Fruit fly (Drosophila melanogaster) ovary, adult (tissue): Measurements from ENCODE around the gene CG11885.
"Not testable (repeated sequence)": the region's sequence is repeated elsewhere in the genome, so short reads cannot be mapped to it uniquely, and the experiment has no call there.

Source experiments
- CG17801 ChIP-seq: fragments of 200-800 bp; optimal IDR thresholded peaks from 2 replicates; lab custom pipeline; 2019; ENCODE audit warnings: missing biosample characterization, mild to moderate bottlenecking, missing genetic modification characterization, moderate library complexity; ENCODE audit not compliant: partially characterized antibody

Gene CG11885

DNA sequence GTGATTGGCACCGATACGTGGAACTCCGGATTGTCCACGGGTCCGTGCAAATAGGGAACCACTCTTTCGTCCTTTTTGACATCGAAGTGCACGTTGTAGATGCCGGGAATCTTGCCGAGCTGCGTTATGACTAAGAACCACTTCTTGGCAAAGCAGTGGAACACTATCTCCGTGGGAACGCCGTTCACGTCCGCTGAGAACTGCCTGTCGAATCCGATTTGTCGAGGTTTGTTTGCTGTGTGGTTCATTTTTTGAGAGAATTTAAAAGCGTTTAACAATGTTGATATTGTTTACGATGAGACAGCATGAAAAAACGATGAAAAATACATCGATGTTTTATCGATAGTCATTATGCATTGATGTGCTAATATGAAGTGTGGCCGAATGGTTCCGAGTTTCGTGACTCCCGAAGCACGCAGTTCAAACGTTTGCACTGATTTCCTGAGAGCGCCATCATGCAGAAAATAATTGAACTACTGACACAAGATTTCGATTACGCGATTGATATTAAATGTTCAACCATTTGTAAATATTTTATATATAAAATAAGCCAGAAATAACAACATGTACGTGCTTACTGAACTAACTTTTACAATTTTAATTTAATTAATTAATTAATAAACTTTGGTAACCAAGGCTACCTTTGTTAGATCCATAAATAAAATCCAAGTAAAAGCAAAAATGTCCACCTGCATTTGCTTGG lies at the start of gene CG11885, which contains the start of gene CG13692:
TSS of gene CG11885 (minus strand) at position 332 of the 703 bp plus-strand sequence.
TSS of gene CG13692 (plus strand) at position 653 of the 703 bp plus-strand sequence.
- peak; percentile 51 for TF ChIP-seq CG17801

DNA sequence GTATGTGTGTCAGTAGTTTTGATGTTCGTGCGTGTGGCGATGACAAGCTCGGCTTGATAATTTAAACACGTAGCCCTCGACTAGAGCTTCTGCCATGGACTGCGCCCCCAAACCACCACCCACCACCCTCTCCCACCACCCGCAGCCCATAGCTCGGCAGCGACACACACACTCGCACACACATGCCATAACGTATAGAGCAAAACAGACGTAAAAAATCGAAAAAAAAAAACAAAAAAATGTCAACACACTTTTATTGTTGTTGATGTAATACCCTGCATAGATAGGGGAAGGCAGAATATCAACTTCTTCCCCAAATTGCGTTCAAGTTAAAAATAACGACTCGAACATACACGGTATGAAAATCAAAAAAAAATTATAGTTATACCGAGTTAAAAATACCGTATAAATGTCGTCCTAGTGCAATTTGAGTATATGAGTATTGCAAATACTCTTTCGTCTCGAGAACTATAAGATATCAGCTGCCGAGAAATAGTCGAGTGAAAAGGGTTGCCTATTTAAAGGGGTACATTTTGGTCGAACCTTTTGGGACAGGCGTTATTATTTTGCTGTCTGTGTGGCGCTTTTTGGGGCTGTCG lies 49.2 kb upstream of the CG11885 start:
- TF ChIP-seq CG17801, result no peak

DNA sequence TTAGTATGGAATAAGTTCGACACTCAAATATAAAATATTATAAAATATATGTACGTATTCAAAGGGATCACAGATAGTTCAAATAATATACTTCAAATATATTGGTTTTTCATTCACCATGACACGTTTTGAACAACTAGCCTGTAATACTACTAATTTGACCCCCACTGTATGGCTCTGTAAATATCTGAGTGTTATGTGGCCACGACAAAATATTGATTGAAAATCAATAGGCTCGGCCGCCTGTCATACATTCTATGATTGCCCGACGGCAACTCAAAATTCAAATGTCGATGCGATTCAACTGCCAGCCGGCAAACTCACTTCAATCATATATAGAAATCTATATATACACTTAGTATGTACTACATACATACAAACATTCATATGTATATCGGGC lies 48.7 kb upstream of the CG11885 start:
- TF ChIP-seq CG17801, result no peak

dm6 chr2L:468745-469358 lies 47.6 kb upstream of the CG11885 start:
- peak; percentile 33 for TF ChIP-seq CG17801

DNA sequence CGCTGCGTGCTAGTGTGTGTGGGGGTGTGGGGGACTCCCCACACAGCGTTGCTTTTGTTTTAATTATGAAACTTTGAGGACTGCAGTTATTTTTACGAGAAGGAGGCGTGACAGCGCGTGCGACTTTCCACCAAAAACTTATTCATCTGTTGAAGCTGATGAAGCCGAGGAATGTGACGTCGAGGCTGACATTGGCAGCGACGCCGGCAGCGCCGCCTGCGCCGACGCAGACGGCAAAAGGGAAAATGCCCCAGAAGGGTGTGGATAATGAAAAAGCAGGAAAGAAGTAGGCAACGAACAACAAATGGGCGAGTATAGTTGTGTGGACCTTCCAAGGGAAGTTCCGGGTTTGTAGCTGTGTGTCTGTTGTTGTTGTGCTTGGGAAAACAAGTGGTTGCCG lies 46.4 kb upstream of the CG11885 start:
- no peak for TF ChIP-seq CG17801

DNA sequence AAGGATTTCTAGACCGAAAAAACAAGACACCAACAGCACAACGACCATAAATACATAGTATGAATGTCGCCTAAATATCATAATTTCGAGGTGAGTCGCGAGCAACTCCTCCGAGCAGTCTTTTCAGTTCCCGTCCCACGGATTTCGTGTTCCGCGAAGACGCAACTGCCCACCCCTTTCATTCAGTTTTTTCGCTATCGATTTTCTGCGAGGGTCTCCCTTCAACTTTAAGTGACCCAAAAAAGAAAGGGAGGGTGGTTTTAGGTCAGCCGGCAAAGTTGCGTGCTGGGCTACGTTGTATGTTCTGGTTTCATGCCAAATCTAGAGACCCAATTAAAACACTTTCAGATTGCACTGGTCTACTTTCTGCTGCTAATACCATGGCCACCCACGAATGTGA lies 34.5 kb upstream of the CG11885 start:
- no peak for TF ChIP-seq CG17801

DNA sequence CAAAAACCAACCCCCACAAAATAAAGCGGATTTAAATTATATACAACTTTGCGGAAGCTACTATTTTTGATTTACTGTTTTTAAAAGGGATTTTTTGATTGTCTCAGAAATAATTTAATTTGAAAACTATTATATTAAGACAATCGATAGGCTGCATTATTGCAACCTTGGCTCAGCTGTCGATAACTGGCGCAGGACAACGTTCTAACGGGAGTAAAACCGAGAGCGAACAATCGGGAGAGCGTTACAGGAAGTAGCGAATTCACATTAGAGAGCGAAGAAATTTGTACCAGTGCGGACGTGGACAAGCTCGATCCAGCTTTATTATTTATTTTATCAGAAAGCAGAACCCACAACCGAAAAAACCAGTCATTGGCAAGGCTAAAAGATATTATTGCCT lies 34.0 kb upstream of the CG11885 start, which contains the start of gene CG4133:
TSS of gene CG4133 (plus strand) at position 258 of the 400 bp plus-strand sequence.
- TF ChIP-seq CG17801, result not testable (repeated sequence)

- peak; percentile 62 for TF ChIP-seq CG17801
Observed at dm6 chr2L:452872-453271, 31.6 kb upstream of the CG11885 start, which contains the start of the genes crq and shv. Gene crq (minus strand): TSS chr2L:453024. Gene shv (plus strand): TSS chr2L:453108.

DNA sequence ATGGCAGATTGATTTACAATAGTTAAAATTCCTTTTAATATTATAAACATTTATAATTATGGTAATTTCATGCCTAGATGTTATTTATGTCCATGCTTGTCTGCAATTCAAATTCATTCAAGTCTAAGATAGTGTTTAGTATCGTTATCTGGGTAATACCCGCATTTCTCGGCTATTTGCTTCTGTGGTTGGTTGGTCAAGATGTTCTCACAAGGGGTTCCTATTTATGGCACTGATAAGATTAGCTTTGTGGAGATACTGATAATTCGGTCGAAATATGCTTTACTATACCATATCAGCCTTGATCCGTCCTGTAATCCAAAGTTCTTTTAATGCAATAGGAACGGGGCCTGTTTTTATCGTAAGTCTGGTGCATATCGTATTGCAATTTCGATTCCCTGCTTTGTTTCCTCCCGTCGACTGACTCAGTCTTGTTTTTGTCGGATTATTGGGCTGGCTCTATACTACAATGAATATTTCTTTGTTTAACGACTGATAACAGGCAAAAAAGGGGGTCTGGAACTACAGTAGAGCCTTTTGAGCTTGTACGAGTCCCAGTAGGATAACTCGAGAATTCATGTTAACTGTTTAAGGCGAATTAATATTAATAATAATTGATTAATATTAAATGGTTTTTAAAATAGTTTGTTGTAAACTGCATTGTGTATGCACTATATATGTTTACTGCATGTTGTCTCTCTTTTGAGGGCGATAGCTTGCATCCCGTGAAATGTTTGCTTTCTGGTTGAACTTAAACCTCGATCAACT lies 30.6 kb upstream of the CG11885 start:
- TF ChIP-seq CG17801, result no peak

DNA sequence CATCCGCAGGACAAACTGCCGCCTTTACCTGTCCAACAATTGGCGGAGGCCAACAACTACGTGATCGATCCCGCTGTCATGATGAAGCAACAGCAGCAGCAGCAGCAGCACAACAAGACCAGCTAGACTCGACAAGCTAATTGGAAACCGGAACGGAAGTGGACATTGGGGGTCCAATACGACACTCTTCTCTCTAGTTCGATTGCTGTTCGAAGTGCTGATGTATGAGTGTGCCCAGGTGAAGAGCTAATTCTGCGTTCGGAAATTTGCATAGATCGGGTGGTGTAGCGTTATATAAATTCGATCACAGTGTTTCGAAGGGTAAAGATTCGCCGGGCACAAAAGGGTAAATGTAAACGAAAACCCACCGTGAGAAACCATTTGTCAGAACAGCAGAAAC lies 25.9 kb upstream of the CG11885 start:
- TF ChIP-seq CG17801, result no peak

DNA sequence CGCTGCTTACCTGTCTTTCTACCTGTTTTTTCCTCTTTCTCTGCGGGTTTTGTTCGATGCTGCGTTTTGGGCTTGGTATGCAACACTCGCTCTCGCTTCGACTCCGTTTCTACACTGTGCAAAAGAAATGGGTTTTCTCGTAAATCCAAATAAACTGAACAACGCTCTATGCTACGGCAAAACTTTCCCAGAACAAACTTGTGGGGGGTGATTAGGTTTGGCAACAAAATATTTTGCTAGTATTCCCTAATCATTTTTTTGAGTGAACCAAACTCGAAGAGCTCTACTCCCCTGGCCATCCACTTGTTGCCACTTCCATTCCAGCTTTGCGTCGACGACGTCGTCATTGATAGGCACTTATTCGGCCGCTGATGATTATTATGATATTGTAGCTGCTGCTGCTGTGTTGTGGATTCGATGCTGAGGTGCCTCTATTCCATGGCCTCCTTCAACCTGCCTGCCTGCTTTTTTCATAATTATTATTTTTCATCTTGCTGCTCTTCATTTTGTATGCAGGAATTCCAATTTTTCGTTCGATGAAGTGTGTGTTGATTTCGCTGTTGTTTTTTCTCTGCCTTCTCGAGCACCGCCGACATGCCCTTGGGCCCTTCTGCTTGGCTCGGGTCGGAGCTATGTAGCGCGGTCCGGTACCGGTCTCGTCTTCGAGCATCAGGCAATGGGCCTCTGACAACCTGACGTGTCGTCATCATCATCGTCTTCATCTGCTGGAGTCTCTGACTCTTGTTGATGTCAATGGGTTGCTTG lies 20.9 kb upstream of the CG11885 start:
- TF ChIP-seq CG17801, result no peak

- no peak for TF ChIP-seq CG17801
Observed at dm6 chr2L:441455-441730, 20.1 kb upstream of the CG11885 start.

DNA sequence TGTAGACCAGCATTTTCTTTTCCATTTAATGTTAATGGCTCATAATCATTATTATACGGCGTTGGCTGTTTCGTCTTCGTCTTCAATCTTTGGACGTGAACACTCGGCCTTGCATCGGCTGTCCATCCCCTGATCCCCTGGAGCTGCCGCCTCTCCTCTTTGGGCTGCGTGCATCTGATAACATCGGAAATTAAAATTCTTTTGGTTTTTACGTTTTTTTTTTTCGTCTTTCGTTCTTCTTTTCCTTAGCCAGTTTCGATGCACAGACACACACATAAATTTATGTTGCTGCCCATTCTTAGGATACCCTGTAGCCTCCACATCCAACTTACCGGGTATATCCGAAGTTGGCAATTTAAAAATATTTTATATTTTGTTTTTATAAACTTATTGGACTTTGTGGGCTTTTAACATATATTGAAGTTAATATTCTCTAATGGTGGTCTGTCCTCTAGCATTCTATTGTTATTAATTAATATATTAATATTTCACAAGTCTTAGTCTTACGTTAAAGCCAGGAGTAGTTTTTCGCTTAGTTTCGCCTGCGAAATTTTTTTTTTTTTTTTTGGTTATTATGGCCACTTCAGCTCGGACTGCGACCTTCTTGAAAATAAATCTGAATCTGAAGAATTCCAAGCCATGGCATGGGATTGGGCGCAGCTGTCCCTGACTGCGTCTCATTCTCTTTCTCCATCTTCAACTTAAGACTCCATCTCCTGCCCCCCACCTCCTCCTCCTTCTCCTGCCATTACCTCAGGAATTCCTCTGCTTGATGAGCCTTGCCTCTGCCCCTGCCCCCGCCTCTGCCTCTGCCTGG lies 19.6 kb upstream of the CG11885 start:
- TF ChIP-seq CG17801, result no peak

DNA sequence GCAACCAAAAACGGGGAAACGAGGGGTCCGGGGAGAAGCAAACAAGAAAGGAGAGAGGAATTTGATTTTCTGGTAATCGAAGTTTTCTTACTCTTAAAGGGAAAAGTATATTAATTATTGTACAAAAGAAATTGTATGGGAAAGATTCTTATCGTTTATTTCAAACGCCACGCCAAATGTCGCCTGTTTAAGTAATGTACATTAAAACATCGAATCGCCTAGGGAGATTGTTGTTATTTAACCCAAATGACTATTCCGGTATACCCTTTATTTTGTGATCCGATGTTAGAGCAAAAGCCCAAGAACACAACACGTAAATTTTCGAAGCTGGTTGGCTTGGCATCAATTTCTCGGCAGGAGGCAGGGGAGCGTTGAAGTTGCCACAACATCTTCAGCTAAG lies 18.1 kb upstream of the CG11885 start:
- no peak for TF ChIP-seq CG17801

DNA sequence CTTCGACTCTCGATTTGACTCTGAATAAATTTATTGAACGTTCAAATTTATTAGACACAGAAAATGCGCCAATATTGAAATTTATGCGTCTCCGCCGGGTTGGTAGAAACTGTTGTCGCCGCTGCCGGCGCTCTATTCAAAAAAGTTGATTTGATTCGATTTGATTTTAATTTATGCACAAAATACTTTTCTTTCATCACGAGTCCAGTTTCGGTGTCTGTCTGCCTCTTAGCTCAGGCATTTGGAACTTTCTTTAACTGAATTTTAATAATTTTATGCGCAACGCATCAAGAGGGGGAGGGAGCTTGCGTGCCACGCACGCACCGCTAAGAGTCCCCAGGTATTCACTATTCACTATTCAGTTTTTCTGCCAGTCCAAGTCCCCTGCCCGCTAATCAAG lies 16.2 kb upstream of the CG11885 start:
- TF ChIP-seq CG17801, result no peak
